Worm (Caenorhabditis elegans) whole organism, L4/young adult: Measurements from ENCODE around the gene M176.11.

Experiments
- W03F9.2 ChIP-seq: fragments of 150-350 bp; optimal IDR thresholded peaks from 2 replicates; lab custom pipeline; 2014; ENCODE audit warnings: missing biosample characterization, missing genetic modification characterization
- dao-5 ChIP-seq: sonication (generic microtip); optimal IDR thresholded peaks from 2 replicates; lab custom pipeline; 2016; ENCODE audit warnings: missing genotype, missing genetic modification characterization, moderate library complexity, missing compliant biosample characterization
- him-1 ChIP-seq: sonication (generic microtip); optimal IDR thresholded peaks from 2 replicates; lab custom pipeline; 2016; ENCODE audit warnings: missing genotype, missing genetic modification reagents, missing genetic modification characterization, missing compliant biosample characterization

The M176.11 gene

DNA sequence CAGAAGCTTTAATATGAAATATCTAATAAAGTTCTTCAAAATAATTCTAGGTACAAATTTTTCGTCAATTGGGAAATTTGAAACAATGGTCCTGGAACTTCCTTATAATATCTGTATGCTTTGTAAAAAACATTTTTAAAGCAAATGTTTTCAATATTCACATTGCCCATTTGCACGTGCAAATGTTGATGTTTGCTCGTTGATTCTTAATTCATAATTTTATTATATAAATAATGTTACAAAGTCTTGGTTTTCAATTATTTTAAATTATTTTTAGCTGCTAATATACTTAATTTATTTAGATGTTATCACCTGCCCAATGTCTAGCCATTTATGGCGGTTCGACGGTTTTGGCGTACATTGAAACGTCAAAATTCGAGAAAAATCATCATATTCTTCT lies at the start of gene M176.11:
M176.11 (plus strand) TSS at position 301 of the 400 bp plus-strand sequence.
- TF ChIP-seq W03F9.2 (no peak), dao-5 (no peak), him-1 (tag; lab: Kevin White, UChicago) (no peak)

DNA sequence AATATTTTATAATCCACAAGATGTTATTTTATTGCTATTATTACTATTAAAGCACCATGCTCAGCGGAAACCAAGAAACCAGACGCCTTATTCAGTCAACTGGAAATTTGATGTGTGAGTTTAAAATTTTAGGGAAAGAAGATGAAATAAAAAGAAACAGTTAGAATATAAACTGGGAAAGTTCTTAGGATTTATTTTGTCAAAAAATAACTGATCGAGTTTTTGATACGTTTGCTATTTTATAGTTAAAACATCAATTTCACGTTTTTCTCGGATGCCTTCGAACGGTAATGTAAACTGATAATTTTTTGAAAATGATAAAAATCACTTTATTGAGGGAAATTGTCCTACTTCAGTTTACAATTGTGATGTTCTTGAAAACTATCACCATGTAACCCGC lies 49.7 kb upstream of the M176.11 start, which contains the start of gene C06C3.3:
C06C3.3 (minus strand) TSS at position 101 of the 400 bp plus-strand sequence.
- TF ChIP-seq W03F9.2 (no peak), him-1 (tag; lab: Kevin White, UChicago) (no peak), dao-5 (no peak)

DNA sequence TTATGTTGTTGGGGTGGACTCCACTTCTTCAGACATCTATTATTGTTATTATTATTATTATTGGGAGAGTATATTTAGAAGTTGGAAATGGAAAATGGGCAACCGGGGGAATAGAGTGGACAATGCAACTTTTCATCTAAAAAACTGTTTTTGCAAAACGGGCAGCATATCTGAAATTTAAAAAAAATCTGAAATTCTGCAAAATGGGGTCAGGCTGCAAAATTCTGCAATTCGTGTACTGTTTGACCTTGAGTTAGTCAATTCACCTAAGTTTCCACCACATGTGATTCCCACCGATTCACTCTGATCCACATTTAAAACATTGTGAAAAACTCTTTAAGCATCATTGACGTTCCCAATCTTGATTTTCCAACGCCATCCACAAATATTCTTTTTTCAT lies 49.1 kb upstream of the M176.11 start, which contains the start of gene C06C3.4:
C06C3.4 (plus strand) TSS at position 301 of the 400 bp plus-strand sequence.
- TF ChIP-seq him-1 (tag; lab: Kevin White, UChicago) (no peak), dao-5 (no peak), W03F9.2 (no peak)

ce11 chrII:9374807-9375206 lies 47.3 kb upstream of the M176.11 start, which contains the start of gene C06C3.12:
C06C3.12 (plus strand) TSS chrII:9375107.
- no peak for TF ChIP-seq W03F9.2
- TF ChIP-seq him-1 (tag; lab: Kevin White, UChicago), result no peak
- TF ChIP-seq dao-5, result no peak

DNA sequence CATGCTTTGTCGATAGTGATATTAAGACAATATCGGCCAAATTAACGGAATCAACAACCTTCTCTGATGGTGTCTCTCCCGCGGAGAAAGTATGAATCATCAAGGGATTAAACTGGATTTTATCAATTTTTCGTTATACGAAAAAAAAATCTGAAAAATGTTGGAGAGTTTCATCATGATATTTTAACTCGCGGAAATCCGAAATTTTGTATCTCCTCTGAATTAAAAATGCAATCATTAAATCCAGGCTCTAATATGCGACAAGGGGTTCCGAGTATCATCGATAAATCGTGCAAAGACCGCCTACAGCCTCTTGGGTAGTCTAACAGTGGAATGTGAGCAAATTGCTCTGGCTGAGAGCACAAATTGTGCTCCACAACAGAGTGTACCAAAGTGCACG lies 44.9 kb upstream of the M176.11 start, which contains the start of gene C06C3.10:
C06C3.10 (minus strand) TSS at position 101 of the 400 bp plus-strand sequence.
- TF ChIP-seq him-1 (tag; lab: Kevin White, UChicago), result no peak
- TF ChIP-seq dao-5, result no peak
- TF ChIP-seq W03F9.2, result no peak

ce11 chrII:9378174-9378573 lies 43.9 kb upstream of the M176.11 start:
- TF ChIP-seq dao-5 (no peak), W03F9.2 (no peak), him-1 (tag; lab: Kevin White, UChicago) (no peak)

ce11 chrII:9379796-9380195 lies 42.3 kb upstream of the M176.11 start, which contains the start of gene srh-48:
srh-48 (plus strand) TSS chrII:9380096.
- TF ChIP-seq W03F9.2 (no peak), him-1 (tag; lab: Kevin White, UChicago) (no peak), dao-5 (no peak)

DNA sequence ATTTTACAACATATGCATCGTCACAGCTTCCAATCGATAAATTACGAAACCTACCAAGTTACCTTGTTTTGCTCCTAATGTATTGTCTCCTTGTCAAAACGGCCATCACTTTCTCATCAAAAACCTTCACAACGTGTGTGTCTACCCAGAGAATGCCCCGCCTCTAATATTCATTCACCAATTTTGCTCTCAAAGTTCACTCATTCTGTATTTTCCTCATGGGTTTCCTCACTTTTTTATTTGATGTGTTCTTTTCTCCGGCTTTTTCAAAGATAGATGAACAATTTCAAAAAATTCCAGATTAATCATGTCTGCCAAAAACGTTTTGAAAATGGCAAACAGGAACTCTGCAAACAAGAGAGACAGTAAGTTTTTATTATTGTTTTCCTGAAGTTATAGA lies 36.8 kb upstream of the M176.11 start, which contains the start of gene C06C3.7:
C06C3.7 (plus strand) TSS at position 301 of the 400 bp plus-strand sequence.
- TF ChIP-seq him-1 (tag; lab: Kevin White, UChicago), result no peak
- no peak for TF ChIP-seq W03F9.2
- TF ChIP-seq dao-5, result no peak

DNA sequence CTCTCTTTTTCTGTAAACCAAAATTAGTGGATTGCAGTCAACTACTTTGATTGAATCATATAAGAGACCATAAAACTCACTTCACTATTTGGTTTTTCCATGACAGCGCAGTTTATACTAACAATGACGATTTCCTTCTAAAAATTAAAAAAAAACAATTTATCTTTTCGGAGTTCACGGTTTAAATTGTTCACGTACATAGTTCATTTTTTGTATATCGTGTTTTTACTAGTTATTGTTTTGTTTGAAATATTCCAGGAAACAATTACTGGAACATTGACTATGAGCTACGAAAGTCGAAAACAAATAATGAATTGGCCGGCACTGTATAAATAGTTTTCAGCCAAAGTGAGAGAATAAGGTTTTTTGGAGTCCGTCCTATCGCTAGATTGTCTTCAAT lies 29.3 kb upstream of the M176.11 start, which contains the start of gene lido-17:
lido-17 (minus strand) TSS at position 101 of the 400 bp plus-strand sequence.
- no peak for TF ChIP-seq dao-5
- no peak for TF ChIP-seq him-1 (tag; lab: Kevin White, UChicago)
- no peak for TF ChIP-seq W03F9.2

ce11 chrII:9397496-9397895 lies 24.6 kb upstream of the M176.11 start, which contains the start of gene Y51B9A.9:
Y51B9A.9 (minus strand) TSS chrII:9397596.
- TF ChIP-seq dao-5 (no peak), W03F9.2 (no peak), him-1 (tag; lab: Kevin White, UChicago) (no peak)

- TF ChIP-seq W03F9.2 (no peak), him-1 (tag; lab: Kevin White, UChicago) (no peak), dao-5 (no peak)
Measured at ce11 chrII:9398370-9398901, 23.6 kb upstream of the M176.11 start, which contains the start of the genes Y51B9A.14 and Y51B9A.8. Y51B9A.14 (minus strand) TSS chrII:9398470. Y51B9A.8 (plus strand) TSS chrII:9398851.

ce11 chrII:9399746-9400145 lies 22.3 kb upstream of the M176.11 start, which contains the start of gene Y51B9A.7:
Y51B9A.7 (plus strand) TSS chrII:9400046.
- no peak for TF ChIP-seq W03F9.2
- no peak for TF ChIP-seq him-1 (tag; lab: Kevin White, UChicago)
- no peak for TF ChIP-seq dao-5

- TF ChIP-seq him-1 (tag; lab: Kevin White, UChicago), result no peak
- TF ChIP-seq W03F9.2, result no peak
- no peak for TF ChIP-seq dao-5
Measured at ce11 chrII:9403087-9403486, 19.0 kb upstream of the M176.11 start, which contains the start of gene Y51B9A.6. Y51B9A.6 (minus strand) TSS chrII:9403187.

DNA sequence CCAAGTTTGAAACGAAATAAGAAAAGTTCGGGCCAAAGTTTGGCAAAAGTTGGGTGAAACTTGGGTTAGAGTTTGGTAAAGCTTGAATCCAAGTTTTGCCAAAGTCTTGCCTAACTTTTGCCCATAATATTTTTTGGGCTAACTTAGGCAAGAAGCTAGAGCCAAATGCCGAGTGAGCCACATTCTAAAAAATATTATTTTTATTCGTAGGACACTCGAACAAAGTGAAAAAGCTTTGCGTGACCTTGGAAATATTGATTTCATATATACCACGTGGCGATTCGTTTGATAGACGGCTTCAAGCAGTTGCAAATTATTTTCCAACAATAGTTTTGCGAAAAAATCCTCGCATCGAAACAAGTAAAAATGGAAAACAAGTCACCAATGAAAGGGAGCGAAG lies 18.2 kb upstream of the M176.11 start, which contains the start of gene Y51B9A.5:
Y51B9A.5 (plus strand) TSS at position 301 of the 400 bp plus-strand sequence.
- TF ChIP-seq W03F9.2, result no peak

DNA sequence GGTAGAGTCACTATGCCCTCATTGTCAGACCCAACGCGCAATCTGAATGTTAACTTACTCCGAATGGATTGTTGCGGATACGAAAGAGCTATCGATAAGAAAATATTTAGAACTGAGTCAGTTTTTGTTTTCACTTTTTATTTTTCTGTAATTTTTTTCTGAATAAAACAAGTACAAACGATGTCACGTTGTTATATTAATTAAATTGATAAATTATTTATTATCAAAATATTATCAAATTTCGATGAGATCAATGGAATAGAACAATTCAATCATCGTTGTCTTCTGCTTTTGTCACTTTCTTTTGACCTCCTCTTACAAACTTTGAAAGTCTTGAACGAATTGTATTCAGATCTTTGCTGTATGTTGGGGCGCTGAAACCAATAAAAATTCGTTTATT lies 15.0 kb upstream of the M176.11 start, which contains the start of gene mpz-6:
mpz-6 (minus strand) TSS at position 101 of the 400 bp plus-strand sequence.
- TF ChIP-seq dao-5, result no peak
- no peak for TF ChIP-seq him-1 (tag; lab: Kevin White, UChicago)
- TF ChIP-seq W03F9.2, result no peak
